Fruit fly (Drosophila melanogaster): ENCODE results near the gene CG4907.

Gene CG4907

dm6 chr3R:22747423-22748090 lies 37.0 kb upstream of the CG4907 start, which contains the start of gene CG17141 (continued):
- TF ChIP-seq Bgb (GFP tag; IDR thresholded peaks at IDR 0.05; ENCODE audit: partially characterized antibody): peak; percentile 45; the same call in 1 of the 2 replicates
- no peak for TF ChIP-seq CG9932 (GFP tag; IDR thresholded peaks at IDR 0.05)
- peak; percentile 43; the same call in 1 of the 3 replicates for TF ChIP-seq knrl (GFP tag; IDR thresholded peaks at IDR 0.05; ENCODE audit: partially characterized antibody)
- peak; percentile 39 for TF ChIP-seq BEAF-32 (GFP tag; optimal IDR thresholded peaks at IDR 0.05)
- 0 out of 4 replicates have a peak, but pooled peaks have one; percentile 27 for TF ChIP-seq Dll (GFP tag; IDR thresholded peaks at IDR 0.05; ENCODE audit: partially characterized antibody)
- TF ChIP-seq CG7963 (GFP tag; IDR thresholded peaks at IDR 0.05; ENCODE audit: partially characterized antibody): no peak
- TF ChIP-seq Sry-δ (GFP tag; optimal IDR thresholded peaks at IDR 0.05): peak; percentile 23
- TF ChIP-seq Sin3A (optimal IDR thresholded peaks at IDR 0.05): peak; percentile 22
- peak; percentile 9 for TF ChIP-seq CG10431 (GFP tag; optimal IDR thresholded peaks at IDR 0.05)
- TF ChIP-seq Dp (GFP tag; optimal IDR thresholded peaks at IDR 0.05): peak; percentile 97
- peak; percentile 27; the same call in 1 of the 2 replicates for TF ChIP-seq sna (GFP tag; IDR thresholded peaks at IDR 0.05; ENCODE audit: partially characterized antibody)
- TF ChIP-seq trem (tag; optimal IDR thresholded peaks at IDR 0.05): peak; percentile 36
- TF ChIP-seq E2f2 (GFP tag; IDR thresholded peaks at IDR 0.05): peak; percentile 97
- peak; percentile 42; the same call in 1 of the 3 replicates for TF ChIP-seq ci (GFP tag; IDR thresholded peaks at IDR 0.05)
- TF ChIP-seq unc-4 (GFP tag; IDR thresholded peaks at IDR 0.05; ENCODE audit: partially characterized antibody): peak; percentile 47
- TF ChIP-seq CG15514 (GFP tag; optimal IDR thresholded peaks at IDR 0.05): peak; percentile 72
- no peak for TF ChIP-seq CG11398 (GFP tag; optimal IDR thresholded peaks at IDR 0.05)
- peak; percentile 38; the same call in 1 of the 2 replicates for TF ChIP-seq Dref (GFP tag; IDR thresholded peaks at IDR 0.05)
- TF ChIP-seq Pdp1 (GFP tag; optimal IDR thresholded peaks at IDR 0.05): peak in 1 of 2 experiments; percentile 99
- TF ChIP-seq HmgZ (tag; optimal IDR thresholded peaks at IDR 0.05): peak; percentile 55
- TF ChIP-seq Ets65A (GFP tag): peak; percentile 69
- peak; percentile 52 for TF ChIP-seq CG9797 (GFP tag; optimal IDR thresholded peaks at IDR 0.05)
- peak; percentile 64 for TF ChIP-seq CG3847 (GFP tag; IDR thresholded peaks at IDR 0.05)
- peak; percentile 83 for TF ChIP-seq vvl (GFP tag; IDR thresholded peaks at IDR 0.05)
- TF ChIP-seq CG7987 (GFP tag; optimal IDR thresholded peaks at IDR 0.05): peak; percentile 41
- peak; percentile 28; the same call in 1 of the 3 replicates for TF ChIP-seq CG34422 (GFP tag; IDR thresholded peaks at IDR 0.05)
- TF ChIP-seq CG4617 (GFP tag; optimal IDR thresholded peaks at IDR 0.05; ENCODE audit: borderline replicate concordance): peak; percentile 28

- TF ChIP-seq tgo (GFP tag; IDR thresholded peaks at IDR 0.05): no peak
- peak; percentile 69 for TF ChIP-seq CG4617 (GFP tag; optimal IDR thresholded peaks at IDR 0.05; ENCODE audit: borderline replicate concordance)
- TF ChIP-seq D (optimal IDR thresholded peaks at IDR 0.05): no peak
- no peak for TF ChIP-seq D (GFP tag; optimal IDR thresholded peaks at IDR 0.05)
- no peak for TF ChIP-seq CG10147 (GFP tag; optimal IDR thresholded peaks at IDR 0.05)
- TF ChIP-seq CG11247 (GFP tag; IDR thresholded peaks at IDR 0.05): no peak
- TF ChIP-seq CG8765 (GFP tag; IDR thresholded peaks at IDR 0.05): no peak
- peak; percentile 83 for TF ChIP-seq gfzf (GFP tag; optimal IDR thresholded peaks at IDR 0.05)
- TF ChIP-seq CG12942 (GFP tag; optimal IDR thresholded peaks at IDR 0.05): no peak
- no peak for TF ChIP-seq CG10321 (GFP tag; IDR thresholded peaks at IDR 0.05)
- no peak for TF ChIP-seq cg (GFP tag; optimal IDR thresholded peaks at IDR 0.05)
- no peak for TF ChIP-seq CG10565 (GFP tag; optimal IDR thresholded peaks at IDR 0.05)
- no peak for TF ChIP-seq CG12071 (GFP tag; optimal IDR thresholded peaks at IDR 0.05)
- no peak for TF ChIP-seq Asciz (GFP tag; optimal IDR thresholded peaks at IDR 0.05)
- no peak for TF ChIP-seq CG7556 (GFP tag; optimal IDR thresholded peaks at IDR 0.05)
- no peak for TF ChIP-seq CG10979 (tag; optimal IDR thresholded peaks at IDR 0.05)
- TF ChIP-seq GATAe (GFP tag; conservative IDR thresholded peaks at IDR 0.05): no peak
- no peak for TF ChIP-seq CG4820 (GFP tag; optimal IDR thresholded peaks at IDR 0.05)
- TF ChIP-seq jing (GFP tag; optimal IDR thresholded peaks at IDR 0.05): no peak
- TF ChIP-seq CG1832 (GFP tag; optimal IDR thresholded peaks at IDR 0.05): no peak
- no peak for TF ChIP-seq Mrtf (GFP tag; IDR thresholded peaks at IDR 0.05)
- TF ChIP-seq nau (GFP tag; optimal IDR thresholded peaks at IDR 0.05): no peak
- no peak for TF ChIP-seq al (GFP tag; IDR thresholded peaks at IDR 0.05)
- no peak for TF ChIP-seq HmgD (GFP tag; optimal IDR thresholded peaks at IDR 0.05)
Measured at dm6 chr3R:22745432-22745831, 34.9 kb upstream of the CG4907 start, which contains the start of the genes vret and HP1c. TSS of gene vret (minus strand) at chr3R:22745581. TSS of gene HP1c (plus strand) at chr3R:22745620.

All from whole organism, embryonic.